Worm (Caenorhabditis elegans) whole organism, young adult: ENCODE measurements around the gene nhr-142.
A peak's percentile ranks its signal among the peaks of the same experiment; 100 is the strongest.

Experiments
- B0019.2 ChIP-seq: fragments of 200-800 bp; sonication (Bioruptor generic); conservative IDR thresholded peaks from 2 replicates; pipeline ENCODE4 v1.3.6; 2022; ENCODE audit warnings: missing genetic modification reagents, missing genetic modification characterization, missing compliant biosample characterization
- B0035.1 ChIP-seq: sonication (generic microtip); optimal IDR thresholded peaks from 2 replicates; lab custom pipeline; 2016; ENCODE audit warnings: missing genetic modification characterization, mild to moderate bottlenecking, missing compliant biosample characterization, missing genotype, missing genetic modification reagents
- C17E4.6 ChIP-seq: fragments of 200-800 bp; sonication (Bioruptor generic); IDR thresholded peaks from 2 replicates; pipeline ENCODE4 v1.3.6; 2022; ENCODE audit warnings: missing genetic modification reagents, missing genetic modification characterization, missing compliant biosample characterization
- D2030.7 ChIP-seq: fragments of 200-800 bp; sonication (Bioruptor generic); IDR thresholded peaks from 2 replicates; pipeline ENCODE4 v1.3.6; 2022; ENCODE audit warnings: missing genetic modification reagents, missing genetic modification characterization, missing compliant biosample characterization
- F10E7.11 ChIP-seq: sonication (generic microtip); optimal IDR thresholded peaks from 2 replicates; lab custom pipeline; 2017; ENCODE audit warnings: mild to moderate bottlenecking, missing genetic modification characterization, moderate library complexity, missing compliant biosample characterization
- F23B12.7 ChIP-seq: sonication (generic microtip); optimal IDR thresholded peaks from 2 replicates; lab custom pipeline; 2017; ENCODE audit warnings: missing genetic modification characterization, mild to moderate bottlenecking, missing compliant biosample characterization, antibody characterized with exemption, moderate library complexity; ENCODE audit not compliant: insufficient read depth
- F39B2.1 ChIP-seq: fragments of 200-800 bp; sonication (Bioruptor generic); IDR thresholded peaks from 2 replicates; pipeline ENCODE4 v1.3.6; 2022; ENCODE audit warnings: missing genetic modification reagents, missing genetic modification characterization, missing compliant biosample characterization
- F52B5.7 ChIP-seq: sonication (generic microtip); optimal IDR thresholded peaks from 2 replicates; lab custom pipeline; 2016; ENCODE audit warnings: mild to moderate bottlenecking, missing genetic modification characterization, missing compliant biosample characterization
- F55B11.4 ChIP-seq: sonication (generic microtip); optimal IDR thresholded peaks from 2 replicates; lab custom pipeline; 2016; ENCODE audit warnings: missing compliant biosample characterization, missing genetic modification characterization, borderline replicate concordance; ENCODE audit not compliant: insufficient read depth
- F57C9.4 ChIP-seq: sonication (generic microtip); optimal IDR thresholded peaks from 2 replicates; lab custom pipeline; 2017; ENCODE audit warnings: mild to moderate bottlenecking, missing genetic modification characterization, missing compliant biosample characterization
- K11D2.4 ChIP-seq: fragments of 200-800 bp; sonication (Bioruptor generic); IDR thresholded peaks from 2 replicates; pipeline ENCODE4 v1.3.6; 2022; ENCODE audit warnings: missing genetic modification reagents, missing genetic modification characterization, missing compliant biosample characterization
- T07F8.4 ChIP-seq: sonication (generic microtip); optimal IDR thresholded peaks from 2 replicates; lab custom pipeline; 2016; ENCODE audit warnings: mild to moderate bottlenecking, missing genetic modification characterization, moderate library complexity, missing compliant biosample characterization
- Y53G8AR.9 ChIP-seq: fragments of 200-800 bp; sonication (Bioruptor generic); conservative IDR thresholded peaks from 2 replicates; pipeline ENCODE4 v1.3.6; 2022; ENCODE audit warnings: missing genetic modification reagents, missing genetic modification characterization, missing compliant biosample characterization
- Y95B8A.8 ChIP-seq: fragments of 200-800 bp; sonication (Bioruptor generic); IDR thresholded peaks from 2 replicates; pipeline ENCODE4 v1.3.6; 2022; ENCODE audit warnings: missing genetic modification reagents, missing genetic modification characterization, missing compliant biosample characterization
- athp-1 ChIP-seq: sonication (generic microtip); optimal IDR thresholded peaks from 2 replicates; lab custom pipeline; 2017; ENCODE audit warnings: mild to moderate bottlenecking, missing genetic modification characterization, missing compliant biosample characterization
- attf-3 ChIP-seq: fragments of 200-800 bp; sonication (Bioruptor generic); conservative IDR thresholded peaks from 2 replicates; pipeline ENCODE4 v1.3.6; 2022; ENCODE audit warnings: missing genetic modification reagents, missing genetic modification characterization, missing compliant biosample characterization
- bed-1 ChIP-seq: fragments of 200-800 bp; sonication (Bioruptor generic); IDR thresholded peaks from 2 replicates; pipeline ENCODE4 v1.3.6; 2022; ENCODE audit warnings: missing genetic modification reagents, missing genetic modification characterization, missing compliant biosample characterization
- bed-2 ChIP-seq: fragments of 200-800 bp; sonication (Bioruptor generic); IDR thresholded peaks from 2 replicates; pipeline ENCODE4 v1.3.6; 2022; ENCODE audit warnings: missing genetic modification reagents, missing genetic modification characterization, missing compliant biosample characterization
- ceh-100 ChIP-seq: fragments of 200-800 bp; sonication (Bioruptor generic); IDR thresholded peaks from 2 replicates; pipeline ENCODE4 v1.3.6; 2022; ENCODE audit warnings: missing genetic modification reagents, missing genetic modification characterization, missing compliant biosample characterization
- chd-7 ChIP-seq: sonication (generic microtip); optimal IDR thresholded peaks from 2 replicates; lab custom pipeline; 2016; ENCODE audit warnings: mild to moderate bottlenecking, missing genetic modification characterization, moderate library complexity, missing compliant biosample characterization
- dox-1 ChIP-seq: fragments of 200-800 bp; sonication (Bioruptor generic); IDR thresholded peaks from 2 replicates; pipeline ENCODE4 v1.3.6; 2022; ENCODE audit warnings: missing genetic modification reagents, missing genetic modification characterization, missing compliant biosample characterization
- dpl-1 ChIP-seq: fragments of 150-350 bp; optimal IDR thresholded peaks from 2 replicates; lab custom pipeline; 2014; ENCODE audit warnings: missing biosample characterization, missing genetic modification reagents, missing genetic modification characterization
- efl-1 ChIP-seq: fragments of 150-350 bp; optimal IDR thresholded peaks from 2 replicates; lab custom pipeline; 2014; ENCODE audit warnings: missing biosample characterization, missing genetic modification reagents, missing genetic modification characterization
- egl-44 ChIP-seq: fragments of 200-800 bp; sonication (Bioruptor generic); IDR thresholded peaks from 2 replicates; pipeline ENCODE4 v1.3.6; 2022; ENCODE audit warnings: missing genetic modification reagents, missing genetic modification characterization, missing compliant biosample characterization
- ekl-4 ChIP-seq: fragments of 200-800 bp; sonication (Bioruptor generic); IDR thresholded peaks from 2 replicates; pipeline ENCODE4 v1.3.6; 2022; ENCODE audit warnings: missing genetic modification reagents, missing genetic modification characterization, missing compliant biosample characterization
- ets-4 ChIP-seq: fragments of 200-800 bp; sonication (Bioruptor generic); optimal IDR thresholded peaks from 2 replicates; lab custom pipeline; 2018; ENCODE audit warnings: mild to moderate bottlenecking, missing genetic modification characterization, missing compliant biosample characterization
- fkh-3 ChIP-seq: sonication (generic microtip); optimal IDR thresholded peaks from 2 replicates; lab custom pipeline; 2016; ENCODE audit warnings: mild to moderate bottlenecking, missing genetic modification characterization, missing compliant biosample characterization
- hlh-12 ChIP-seq: sonication (generic microtip); optimal IDR thresholded peaks from 2 replicates; lab custom pipeline; 2016; ENCODE audit warnings: missing genetic modification characterization, missing compliant biosample characterization
- hsf-1 ChIP-seq: fragments of 200-800 bp; sonication (Bioruptor generic); IDR thresholded peaks from 2 replicates; pipeline ENCODE4 v1.3.6; 2022; ENCODE audit warnings: missing genetic modification reagents, missing genetic modification characterization, missing compliant biosample characterization
- let-526 ChIP-seq: fragments of 200-800 bp; sonication (Bioruptor generic); IDR thresholded peaks from 2 replicates; pipeline ENCODE4 v1.3.6; 2022; ENCODE audit warnings: missing genetic modification reagents, missing genetic modification characterization, missing compliant biosample characterization
- let-607 ChIP-seq, 2 experiments: fragments of 200-800 bp in 1 of 2; sonication (Bioruptor generic) in 1 of 2; sonication (generic microtip) in 1 of 2; optimal IDR thresholded peaks; 2 replicates each; lab custom pipeline; 2016 to 2018; ENCODE audit warnings: mild to moderate bottlenecking in 2 of 2, missing compliant biosample characterization in 2 of 2, missing genetic modification characterization in 2 of 2, moderate library complexity in 2 of 2, missing genotype in 1 of 2
- lin-26 ChIP-seq: fragments of 200-800 bp; sonication (Bioruptor generic); IDR thresholded peaks from 2 replicates; pipeline ENCODE4 v1.3.6; 2022; ENCODE audit warnings: missing genetic modification reagents, missing genetic modification characterization, missing compliant biosample characterization
- madf-10 ChIP-seq: sonication (generic microtip); optimal IDR thresholded peaks from 2 replicates; lab custom pipeline; 2016; ENCODE audit warnings: mild to moderate bottlenecking, missing genetic modification characterization, missing compliant biosample characterization
- madf-6 ChIP-seq: fragments of 200-800 bp; sonication (Bioruptor generic); IDR thresholded peaks from 2 replicates; pipeline ENCODE4 v1.3.6; 2022; ENCODE audit warnings: missing genetic modification reagents, missing genetic modification characterization, missing compliant biosample characterization
- pbrm-1 ChIP-seq: fragments of 200-800 bp; sonication (Bioruptor generic); IDR thresholded peaks from 2 replicates; pipeline ENCODE4 v1.3.6; 2022; ENCODE audit warnings: missing genetic modification reagents, missing genetic modification characterization, missing compliant biosample characterization
- rcor-1 ChIP-seq: fragments of 200-800 bp; sonication (Bioruptor generic); IDR thresholded peaks from 2 replicates; pipeline ENCODE4 v1.3.6; 2022; ENCODE audit warnings: missing genetic modification reagents, missing genetic modification characterization, missing compliant biosample characterization
- repo-1 ChIP-seq: sonication (generic microtip); optimal IDR thresholded peaks from 2 replicates; lab custom pipeline; 2017; ENCODE audit warnings: mild to moderate bottlenecking, missing genetic modification characterization, missing compliant biosample characterization
- sdz-38 ChIP-seq: sonication (generic microtip); optimal IDR thresholded peaks from 2 replicates; lab custom pipeline; 2016; ENCODE audit warnings: missing genotype, missing genetic modification characterization, missing compliant biosample characterization
- sea-2 ChIP-seq: fragments of 200-800 bp; sonication (Bioruptor generic); IDR thresholded peaks from 2 replicates; pipeline ENCODE4 v1.3.6; 2022; ENCODE audit warnings: missing genetic modification characterization, missing compliant biosample characterization
- snpc-1.1 ChIP-seq: sonication (generic microtip); optimal IDR thresholded peaks from 2 replicates; lab custom pipeline; 2017; ENCODE audit warnings: missing genetic modification characterization, mild to moderate bottlenecking, missing compliant biosample characterization, antibody characterized with exemption, moderate library complexity, missing genotype, missing genetic modification reagents; ENCODE audit not compliant: insufficient read depth
- snpc-3.4 ChIP-seq: sonication (generic microtip); optimal IDR thresholded peaks from 2 replicates; lab custom pipeline; 2017; ENCODE audit warnings: missing genetic modification characterization, mild to moderate bottlenecking, missing compliant biosample characterization, antibody characterized with exemption, moderate library complexity, missing genotype, missing genetic modification reagents
- sptf-2 ChIP-seq: fragments of 200-800 bp; sonication (Bioruptor generic); optimal IDR thresholded peaks from 2 replicates; lab custom pipeline; 2018; ENCODE audit warnings: mild to moderate bottlenecking, missing genetic modification characterization, missing compliant biosample characterization
- tbp1 ChIP-seq: fragments of 200-800 bp; sonication (Bioruptor generic); optimal IDR thresholded peaks from 2 replicates; lab custom pipeline; 2018; ENCODE audit warnings: mild to moderate bottlenecking, missing genetic modification characterization, missing compliant biosample characterization
- tlf-1 ChIP-seq: fragments of 200-800 bp; sonication (Bioruptor generic); optimal IDR thresholded peaks from 2 replicates; lab custom pipeline; 2018; ENCODE audit warnings: mild to moderate bottlenecking, missing genetic modification characterization, missing compliant biosample characterization
- unc-62 ChIP-seq: fragments of 150-350 bp; optimal IDR thresholded peaks from 2 replicates; lab custom pipeline; 2014; ENCODE audit warnings: missing biosample characterization, missing genetic modification reagents, missing genetic modification characterization
- ztf-22 ChIP-seq: fragments of 200-800 bp; sonication (Bioruptor generic); optimal IDR thresholded peaks from 2 replicates; lab custom pipeline; 2018; ENCODE audit warnings: mild to moderate bottlenecking, missing genetic modification characterization, moderate library complexity, missing compliant biosample characterization
- ztf-6 ChIP-seq: fragments of 200-800 bp; sonication (Bioruptor generic); IDR thresholded peaks from 2 replicates; pipeline ENCODE4 v1.3.6; 2022; ENCODE audit warnings: missing genetic modification reagents, missing genetic modification characterization, missing compliant biosample characterization

Gene nhr-142

DNA sequence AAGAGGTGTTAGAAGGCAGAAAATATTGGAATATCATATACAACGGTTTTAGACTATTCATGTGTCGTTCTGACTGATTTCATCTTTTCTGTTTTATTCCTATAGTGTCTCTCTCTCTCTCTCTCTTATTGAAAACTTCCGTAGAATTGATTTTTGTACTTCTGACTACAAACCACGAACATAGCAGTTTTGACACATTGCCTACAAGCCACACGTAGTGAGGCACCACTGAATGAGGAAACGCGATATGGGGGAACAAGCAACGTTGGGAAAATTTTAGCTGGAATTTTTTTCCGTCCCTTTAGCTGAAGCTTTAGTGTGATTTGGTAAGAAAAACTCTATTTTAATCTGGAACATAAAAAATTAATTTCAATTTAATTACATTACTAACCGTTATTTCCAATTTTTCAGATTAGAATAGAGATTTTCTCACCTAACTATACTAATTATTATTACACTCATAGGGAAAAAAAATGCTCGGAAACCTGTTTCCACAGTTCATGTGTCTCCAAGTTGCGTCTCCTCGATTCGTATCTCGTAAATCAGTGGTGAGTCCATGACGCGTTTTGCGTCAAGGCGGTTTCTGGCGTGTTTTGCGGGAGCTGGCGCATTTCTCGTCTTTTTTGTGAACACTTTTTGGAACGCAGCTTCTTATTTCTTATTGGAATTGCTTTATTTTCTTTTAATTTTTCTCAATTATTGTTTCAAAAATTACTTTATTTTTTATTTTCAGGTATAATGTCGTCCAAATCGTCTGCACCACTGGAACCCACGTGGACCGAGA is at the start of gene nhr-142, which contains the start of gene F44E7.9:
nhr-142 (minus strand) TSS at position 57 of the 784 bp plus-strand sequence.
F44E7.9 (plus strand) TSS at position 734 of the 784 bp plus-strand sequence.
- peak; percentile 67 for TF ChIP-seq snpc-3.4 (tag; lab: Kevin White, UChicago)
- peak; percentile 95 for TF ChIP-seq ceh-100
- TF ChIP-seq F39B2.1 = no peak
- peak; percentile 52 for TF ChIP-seq efl-1 (GFP tag; lab: Kevin White, UChicago)
- TF ChIP-seq ztf-6 (GFP tag; lab: Robert Waterston, UW) = no peak
- no peak for TF ChIP-seq fkh-3 (tag; lab: Kevin White, UChicago)
- peak; percentile 78 for TF ChIP-seq madf-6 (GFP tag; lab: Robert Waterston, UW)
- TF ChIP-seq sptf-2 (GFP tag; lab: Kevin White, UChicago) = no peak
- no peak for TF ChIP-seq bed-2
- peak; percentile 30; the same call in 1 of the 2 replicates for TF ChIP-seq ekl-4
- TF ChIP-seq hsf-1 (GFP tag; lab: Robert Waterston, UW) = 0 out of 2 replicates have a peak, but pooled peaks have one; percentile 10
- TF ChIP-seq F57C9.4 (tag; lab: Kevin White, UChicago) = no peak
- peak; percentile 57 for TF ChIP-seq repo-1 (tag; lab: Kevin White, UChicago)
- TF ChIP-seq lin-26 (GFP tag; lab: Robert Waterston, UW) = no peak
- peak; percentile 67; the same call in 1 of the 2 replicates for TF ChIP-seq let-526 (GFP tag; lab: Robert Waterston, UW)
- TF ChIP-seq unc-62 = no peak
- peak; percentile 65 for TF ChIP-seq F23B12.7 (tag; lab: Kevin White, UChicago)
- no peak for TF ChIP-seq B0019.2 (GFP tag; lab: Robert Waterston, UW)
- TF ChIP-seq T07F8.4 (tag; lab: Kevin White, UChicago) = no peak
- no peak for TF ChIP-seq ets-4 (GFP tag; lab: Kevin White, UChicago)
- TF ChIP-seq chd-7 (tag; lab: Kevin White, UChicago) = peak; percentile 22
- TF ChIP-seq tlf-1 (GFP tag; lab: Kevin White, UChicago) = peak; percentile 78
- TF ChIP-seq dpl-1 (GFP tag; lab: Kevin White, UChicago) = peak; percentile 50
- peak; percentile 71 for TF ChIP-seq attf-3 (GFP tag; lab: Robert Waterston, UW)
- no peak for TF ChIP-seq snpc-1.1 (tag; lab: Kevin White, UChicago)
- peak; percentile 48; the same call in 1 of the 2 replicates for TF ChIP-seq egl-44 (GFP tag; lab: Robert Waterston, UW)
- TF ChIP-seq D2030.7 (GFP tag; lab: Robert Waterston, UW) = peak; percentile 76
- TF ChIP-seq let-607 (tag; optimal IDR thresholded peaks at IDR 0.05; lab: Kevin White, UChicago) = peak in 1 of 2 experiments; percentile 53
- TF ChIP-seq K11D2.4 (GFP tag; lab: Robert Waterston, UW) = peak; percentile 70
- peak; percentile 56 for TF ChIP-seq athp-1 (tag; lab: Kevin White, UChicago)
- TF ChIP-seq madf-10 = peak; percentile 71
- peak; percentile 68 for TF ChIP-seq tbp1
- TF ChIP-seq F52B5.7 (tag; lab: Kevin White, UChicago) = no peak
- no peak for TF ChIP-seq Y95B8A.8
- peak; percentile 87 for TF ChIP-seq rcor-1 (GFP tag; lab: Robert Waterston, UW)
- TF ChIP-seq Y53G8AR.9 (GFP tag; lab: Robert Waterston, UW) = peak; percentile 84; the same call in 1 of the 2 replicates
- no peak for TF ChIP-seq sea-2
- TF ChIP-seq ztf-22 (GFP tag; lab: Kevin White, UChicago) = no peak
- TF ChIP-seq pbrm-1 (GFP tag; lab: Robert Waterston, UW) = peak; percentile 85
- no peak for TF ChIP-seq F55B11.4
- no peak for TF ChIP-seq hlh-12 (tag; lab: Kevin White, UChicago)
- TF ChIP-seq C17E4.6 (GFP tag; lab: Robert Waterston, UW) = 0 out of 2 replicates have a peak, but pooled peaks have one; percentile 22
- TF ChIP-seq dox-1 (GFP tag; lab: Robert Waterston, UW) = peak; percentile 95
- TF ChIP-seq bed-1 = no peak
- no peak for TF ChIP-seq F10E7.11 (tag; lab: Kevin White, UChicago)
- TF ChIP-seq sdz-38 (tag; lab: Kevin White, UChicago) = no peak
- peak; percentile 43 for TF ChIP-seq B0035.1
